Fruit fly (Drosophila melanogaster) whole organism, embryonic: ENCODE measurements around the gene alpha-Spec.

ENCODE experiments used
- Atf6 ChIP-seq: fragments of 200-800 bp; sonication (Bioruptor generic); IDR thresholded peaks from 2 replicates; pipeline ENCODE4 v1.3.6; 2022; ENCODE audit warnings: missing biosample characterization, missing genetic modification characterization
- BEAF-32 ChIP-seq: fragments of 200-800 bp; sonication (Bioruptor generic); optimal IDR thresholded peaks from 3 replicates; lab custom pipeline; 2017; ENCODE audit warnings: missing biosample characterization, missing genetic modification characterization, mild to moderate bottlenecking, moderate library complexity, missing genetic modification reagents
- CG10209 ChIP-seq: fragments of 200-800 bp; sonication (Bioruptor generic); optimal IDR thresholded peaks from 3 replicates; lab custom pipeline; 2017; ENCODE audit warnings: missing biosample characterization, mild to moderate bottlenecking, missing genetic modification characterization, missing genetic modification reagents
- CG11504 ChIP-seq: fragments of 200-800 bp; sonication (Bioruptor generic); optimal IDR thresholded peaks from 3 replicates; lab custom pipeline; 2019; ENCODE audit warnings: missing biosample characterization, mild to moderate bottlenecking, missing genetic modification characterization, moderate library complexity
- CG12071 ChIP-seq: fragments of 200-800 bp; sonication (Bioruptor generic); optimal IDR thresholded peaks from 3 replicates; lab custom pipeline; 2018; ENCODE audit warnings: missing biosample characterization, mild to moderate bottlenecking, missing genetic modification characterization
- CG13287 ChIP-seq: fragments of 200-800 bp; sonication (Bioruptor generic); IDR thresholded peaks from 2 replicates; pipeline ENCODE4 v1.3.6; 2022; ENCODE audit warnings: missing biosample characterization, missing genetic modification characterization; ENCODE audit not compliant: partially characterized antibody
- CG14441 ChIP-seq: fragments of 200-800 bp; sonication (Bioruptor generic); IDR thresholded peaks from 2 replicates; pipeline ENCODE4 v1.3.6; 2022; ENCODE audit warnings: missing biosample characterization, missing genetic modification characterization
- CG15479 ChIP-seq: fragments of 200-800 bp; sonication (Bioruptor generic); optimal IDR thresholded peaks from 3 replicates; lab custom pipeline; 2019; ENCODE audit warnings: missing biosample characterization, mild to moderate bottlenecking, missing genetic modification characterization, moderate library complexity
- CG15696 ChIP-seq: fragments of 200-800 bp; sonication (Bioruptor generic); optimal IDR thresholded peaks from 2 replicates; lab custom pipeline; 2019; ENCODE audit warnings: missing biosample characterization, mild to moderate bottlenecking, missing genetic modification characterization, moderate library complexity
- CG16813 ChIP-seq: fragments of 200-800 bp; sonication (Bioruptor generic); IDR thresholded peaks from 3 replicates; pipeline ENCODE4 v1.3.6; 2022; ENCODE audit warnings: missing biosample characterization, missing genetic modification characterization; ENCODE audit not compliant: partially characterized antibody
- CG17912 ChIP-seq: fragments of 200-800 bp; sonication (Bioruptor generic); optimal IDR thresholded peaks from 2 replicates; lab custom pipeline; 2018; ENCODE audit warnings: missing biosample characterization, mild to moderate bottlenecking, missing genetic modification characterization
- CG18599 ChIP-seq: fragments of 200-800 bp; sonication (Bioruptor generic); optimal IDR thresholded peaks from 3 replicates; lab custom pipeline; 2017; ENCODE audit warnings: missing biosample characterization, missing genetic modification characterization, mild to moderate bottlenecking, moderate library complexity, missing genetic modification reagents
- CG2889 ChIP-seq: fragments of 200-800 bp; sonication (Bioruptor generic); IDR thresholded peaks from 3 replicates; pipeline ENCODE4 v1.3.6; 2022; ENCODE audit warnings: missing biosample characterization, missing genetic modification characterization
- CG30020 ChIP-seq: fragments of 200-800 bp; optimal IDR thresholded peaks from 2 replicates; lab custom pipeline; 2019; ENCODE audit warnings: missing biosample characterization, mild to moderate bottlenecking, missing genetic modification characterization, moderate library complexity
- CG34422 ChIP-seq: fragments of 200-800 bp; sonication (Bioruptor generic); IDR thresholded peaks from 3 replicates; pipeline ENCODE4 v1.3.6; 2022; ENCODE audit warnings: missing biosample characterization, missing genetic modification characterization
- CG42726 ChIP-seq: fragments of 200-800 bp; sonication (Bioruptor generic); IDR thresholded peaks from 2 replicates; pipeline ENCODE4 v1.3.6; 2022; ENCODE audit warnings: missing biosample characterization, missing genetic modification characterization; ENCODE audit not compliant: partially characterized antibody
- CG4424 ChIP-seq: fragments of 200-800 bp; sonication (Bioruptor generic); optimal IDR thresholded peaks from 3 replicates; lab custom pipeline; 2016; ENCODE audit warnings: missing biosample characterization, missing genetic modification characterization
- CG4854 ChIP-seq: fragments of 200-800 bp; sonication (Bioruptor generic); optimal IDR thresholded peaks from 2 replicates; lab custom pipeline; 2016; ENCODE audit warnings: missing biosample characterization, missing genetic modification characterization, inconsistent platforms
- CG6813 ChIP-seq: fragments of 200-800 bp; sonication (Bioruptor generic); optimal IDR thresholded peaks from 2 replicates; lab custom pipeline; 2017; ENCODE audit warnings: missing biosample characterization, missing genetic modification characterization, mild to moderate bottlenecking, moderate library complexity, missing genetic modification reagents
- CG7745 ChIP-seq: fragments of 200-800 bp; sonication (Bioruptor generic); optimal IDR thresholded peaks from 2 replicates; lab custom pipeline; 2018; ENCODE audit warnings: missing biosample characterization, mild to moderate bottlenecking, missing genetic modification characterization, moderate library complexity
- CG7839 ChIP-seq: fragments of 200-800 bp; sonication (Bioruptor generic); optimal IDR thresholded peaks from 3 replicates; lab custom pipeline; 2018; ENCODE audit warnings: missing biosample characterization, mild to moderate bottlenecking, missing genetic modification characterization, moderate library complexity
- CG9817 ChIP-seq: fragments of 200-800 bp; sonication (Bioruptor generic); optimal IDR thresholded peaks from 2 replicates; lab custom pipeline; 2018; ENCODE audit warnings: missing biosample characterization, mild to moderate bottlenecking, missing genetic modification characterization, moderate library complexity
- CkIIα-i1 ChIP-seq: fragments of 200-800 bp; sonication (Bioruptor generic); IDR thresholded peaks from 2 replicates; pipeline ENCODE4 v1.3.6; 2022; ENCODE audit warnings: missing biosample characterization, missing genetic modification characterization
- D19A ChIP-seq: fragments of 200-800 bp; optimal IDR thresholded peaks from 3 replicates; lab custom pipeline; 2019; ENCODE audit warnings: missing biosample characterization, mild to moderate bottlenecking, missing genetic modification characterization, moderate library complexity
- Drgx ChIP-seq: fragments of 200-800 bp; sonication (Bioruptor generic); IDR thresholded peaks from 2 replicates; pipeline ENCODE4 v1.3.6; 2022; ENCODE audit warnings: missing biosample characterization, missing genetic modification characterization
- GATAe ChIP-seq: fragments of 200-800 bp; sonication (Bioruptor generic); conservative IDR thresholded peaks from 2 replicates; pipeline ENCODE4 v1.3.6; 2022; ENCODE audit warnings: missing biosample characterization, missing genetic modification characterization
- HLH3B ChIP-seq: fragments of 200-800 bp; sonication (Bioruptor generic); IDR thresholded peaks from 2 replicates; pipeline ENCODE4 v1.3.6; 2022; ENCODE audit warnings: missing biosample characterization, missing genetic modification characterization
- HLH4C ChIP-seq: fragments of 200-800 bp; sonication (Bioruptor generic); IDR thresholded peaks from 3 replicates; pipeline ENCODE4 v1.3.6; 2022; ENCODE audit warnings: missing biosample characterization, missing genetic modification characterization; ENCODE audit not compliant: partially characterized antibody
- Kr ChIP-seq: fragments of 200-800 bp; sonication (Bioruptor generic); optimal IDR thresholded peaks from 2 replicates; lab custom pipeline; 2017; ENCODE audit warnings: missing biosample characterization, mild to moderate bottlenecking, missing genetic modification characterization
- Lpt ChIP-seq: fragments of >200 bp; optimal IDR thresholded peaks from 2 replicates; lab custom pipeline; 2018; ENCODE audit warnings: missing biosample characterization, missing genetic modification characterization
- MBD-R2 ChIP-seq: fragments of 200-800 bp; sonication (Bioruptor generic); IDR thresholded peaks from 2 replicates; pipeline ENCODE4 v1.3.6; 2022; ENCODE audit warnings: missing biosample characterization, missing genetic modification characterization
- Pdp1 ChIP-seq, 2 experiments: fragments of 200-800 bp; sonication (Bioruptor generic); optimal IDR thresholded peaks; 3 replicates each; lab custom pipeline; 2016; ENCODE audit warnings: missing biosample characterization in 2 of 2, missing genetic modification characterization in 2 of 2, mild to moderate bottlenecking in 1 of 2, moderate library complexity in 1 of 2
- TFAM ChIP-seq: fragments of 200-800 bp; sonication (Bioruptor generic); optimal IDR thresholded peaks from 2 replicates; lab custom pipeline; 2017; ENCODE audit warnings: missing biosample characterization, missing genetic modification characterization, inconsistent platforms
- Trl ChIP-seq, 3 experiments: fragments of >200 bp in 2 of 3; fragments of 200-800 bp in 1 of 3; sonication (Bioruptor generic) in 1 of 3; optimal IDR thresholded peaks; 2 replicates in 1 of 3; 3 replicates in 2 of 3; lab custom pipeline; 2016 to 2017; ENCODE audit warnings: missing biosample characterization in 1 of 3, missing genetic modification characterization in 1 of 3
- Xbp1 ChIP-seq: fragments of 200-800 bp; sonication (Bioruptor generic); optimal IDR thresholded peaks from 3 replicates; lab custom pipeline; 2016; ENCODE audit warnings: missing biosample characterization, mild to moderate bottlenecking, missing genetic modification characterization
- ato ChIP-seq: fragments of 200-800 bp; sonication (Bioruptor generic); IDR thresholded peaks from 2 replicates; pipeline ENCODE4 v1.3.6; 2022; ENCODE audit warnings: missing biosample characterization, missing genetic modification characterization; ENCODE audit not compliant: partially characterized antibody
- esg ChIP-seq: fragments of 200-800 bp; sonication (Bioruptor generic); conservative IDR thresholded peaks from 2 replicates; pipeline ENCODE4 v1.3.6; 2022; ENCODE audit warnings: missing biosample characterization, missing genetic modification characterization
- eve ChIP-seq, 2 experiments: fragments of >200 bp; optimal IDR thresholded peaks; 2 replicates each; lab custom pipeline; 2017; ENCODE audit warnings: missing biosample characterization in 2 of 2, missing genetic modification characterization in 2 of 2
- fd64A ChIP-seq: fragments of 200-800 bp; sonication (Bioruptor generic); optimal IDR thresholded peaks from 3 replicates; lab custom pipeline; 2018; ENCODE audit warnings: missing biosample characterization, mild to moderate bottlenecking, missing genetic modification characterization
- gsb-n ChIP-seq: fragments of 200-800 bp; sonication (Bioruptor generic); optimal IDR thresholded peaks from 3 replicates; lab custom pipeline; 2018; ENCODE audit warnings: missing biosample characterization, mild to moderate bottlenecking, missing genetic modification characterization
- ken ChIP-seq: fragments of 200-800 bp; sonication (Bioruptor generic); IDR thresholded peaks from 3 replicates; pipeline ENCODE4 v1.3.6; 2022; ENCODE audit warnings: missing biosample characterization, missing genetic modification characterization
- nerfin-1 ChIP-seq: fragments of 200-800 bp; sonication (Bioruptor generic); optimal IDR thresholded peaks from 3 replicates; lab custom pipeline; 2019; ENCODE audit warnings: missing biosample characterization, mild to moderate bottlenecking, missing genetic modification characterization, moderate library complexity
- row ChIP-seq: fragments of 200-800 bp; sonication (Bioruptor generic); IDR thresholded peaks from 3 replicates; pipeline ENCODE4 v1.3.6; 2022; ENCODE audit warnings: missing biosample characterization, missing genetic modification characterization
- scrt ChIP-seq: fragments of 200-800 bp; sonication (Bioruptor generic); optimal IDR thresholded peaks from 2 replicates; lab custom pipeline; 2018; ENCODE audit warnings: missing biosample characterization, mild to moderate bottlenecking, missing genetic modification characterization, moderate library complexity
- sug ChIP-seq: fragments of 200-800 bp; optimal IDR thresholded peaks from 2 replicates; lab custom pipeline; 2019; ENCODE audit warnings: missing biosample characterization, mild to moderate bottlenecking, missing genetic modification characterization, moderate library complexity
- tap ChIP-seq: fragments of 200-800 bp; optimal IDR thresholded peaks from 3 replicates; lab custom pipeline; 2019; ENCODE audit warnings: missing biosample characterization, mild to moderate bottlenecking, missing genetic modification characterization, moderate library complexity
- tgo ChIP-seq: fragments of 200-800 bp; sonication (Bioruptor generic); IDR thresholded peaks from 3 replicates; pipeline ENCODE4 v1.3.6; 2022; ENCODE audit warnings: missing biosample characterization, missing genetic modification characterization
- toy ChIP-seq: fragments of 200-800 bp; sonication (Bioruptor generic); IDR thresholded peaks from 2 replicates; pipeline ENCODE4 v1.3.6; 2022; ENCODE audit warnings: missing biosample characterization, missing genetic modification characterization
- tx ChIP-seq: fragments of 200-800 bp; sonication (Bioruptor generic); optimal IDR thresholded peaks from 2 replicates; lab custom pipeline; 2016; ENCODE audit warnings: missing biosample characterization, missing genetic modification characterization
- zfh2 ChIP-seq: fragments of 200-800 bp; sonication (Bioruptor generic); optimal IDR thresholded peaks from 2 replicates; lab custom pipeline; 2016; ENCODE audit warnings: missing biosample characterization, missing genetic modification characterization

The alpha-Spec gene

DNA sequence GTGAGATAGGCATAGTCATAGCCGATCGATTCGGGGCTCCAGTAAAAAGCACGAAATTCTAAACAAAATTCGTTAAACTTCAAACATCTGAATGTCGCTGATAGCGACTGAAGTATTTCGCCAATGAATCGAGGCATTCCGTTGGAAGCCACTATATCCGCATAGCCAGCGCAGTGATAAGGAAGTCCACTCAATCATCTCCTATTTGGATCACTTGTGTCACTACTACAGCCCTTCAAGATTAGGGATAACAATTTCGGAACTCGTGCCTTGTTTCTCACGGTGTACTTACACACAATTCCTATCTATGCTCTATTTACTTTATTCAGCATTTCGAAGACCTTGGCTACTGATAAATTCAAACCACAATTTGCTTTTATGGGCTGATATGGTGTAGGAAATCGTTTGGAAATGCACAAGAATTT is 57.2 kb downstream of the alpha-Spec start, which contains the start of gene PIG-Wb (continued):
- TF ChIP-seq CG9817 (tag; lab: Kevin White, UChicago) (no peak), CG6813 (GFP tag; lab: Kevin White, UChicago) (no peak), CG12071 (no peak), D19A (tag; lab: Kevin White, UChicago) (no peak), CG11504 (tag; lab: Kevin White, UChicago) (peak; percentile 18), CG30020 (tag; lab: Kevin White, UChicago) (no peak), Xbp1 (GFP tag; lab: Kevin White, UChicago) (no peak), toy (no peak), CkIIα-i1 (GFP tag; lab: Robert Waterston, UW) (no peak), HLH4C (no peak), esg (GFP tag; lab: Robert Waterston, UW) (no peak), row (GFP tag; lab: Robert Waterston, UW) (peak; percentile 34; the same call in 2 of the 3 replicates), TFAM (GFP tag; lab: Kevin White, UChicago) (no peak), HLH3B (GFP tag; lab: Robert Waterston, UW) (no peak), CG4854 (GFP tag; lab: Kevin White, UChicago) (no peak), CG18599 (GFP tag; lab: Kevin White, UChicago) (peak; percentile 77), BEAF-32 (GFP tag; lab: Kevin White, UChicago) (no peak), CG42726 (GFP tag; lab: Robert Waterston, UW) (no peak), CG2889 (GFP tag; lab: Robert Waterston, UW) (no peak), sug (tag; lab: Kevin White, UChicago) (peak; percentile 79), Lpt (GFP tag; lab: Kevin White, UChicago) (no peak), ken (GFP tag; lab: Robert Waterston, UW) (no peak), CG16813 (GFP tag; lab: Robert Waterston, UW) (no peak), CG7745 (tag; lab: Kevin White, UChicago) (no peak), tgo (GFP tag; lab: Robert Waterston, UW) (no peak), CG17912 (GFP tag; lab: Kevin White, UChicago) (no peak), CG7839 (tag; lab: Kevin White, UChicago) (peak; percentile 1), Drgx (GFP tag; lab: Robert Waterston, UW) (no peak), fd64A (GFP tag; lab: Kevin White, UChicago) (no peak), gsb-n (no peak), nerfin-1 (tag; lab: Kevin White, UChicago) (no peak), CG10209 (no peak), CG15479 (GFP tag; lab: Kevin White, UChicago) (no peak), GATAe (GFP tag; lab: Robert Waterston, UW) (peak; percentile 76; the same call in 1 of the 2 replicates), scrt (no peak), zfh2 (GFP tag; lab: Kevin White, UChicago) (no peak), CG13287 (GFP tag; lab: Robert Waterston, UW) (no peak), CG14441 (GFP tag; lab: Robert Waterston, UW) (peak; percentile 40; the same call in 1 of the 2 replicates), Pdp1 (GFP tag; optimal IDR thresholded peaks at IDR 0.05; lab: Kevin White, UChicago) (peak in 1 of 2 experiments; percentile 15), eve (GFP tag; optimal IDR thresholded peaks at IDR 0.05; lab: Kevin White, UChicago) (no peak), Atf6 (GFP tag; lab: Robert Waterston, UW) (no peak), MBD-R2 (GFP tag; lab: Robert Waterston, UW) (no peak), CG4424 (GFP tag; lab: Kevin White, UChicago) (no peak), tap (tag; lab: Kevin White, UChicago) (peak; percentile 20), CG15696 (no peak), Trl (optimal IDR thresholded peaks at IDR 0.05; lab: Kevin White, UChicago) (no peak), Trl (GFP tag; optimal IDR thresholded peaks at IDR 0.05; lab: Kevin White, UChicago) (no peak), tx (no peak), Kr (GFP tag; lab: Kevin White, UChicago) (no peak), ato (GFP tag; lab: Robert Waterston, UW) (no peak), CG34422 (no peak)
